Fruit fly (Drosophila melanogaster): ENCODE results near the gene CG42354.

Gene CG42354

dm6 chrX:16102338-16103218 lies 2.2 kb downstream of the CG42354 start (continued):
- TF ChIP-seq Hr51 (GFP tag; optimal IDR thresholded peaks at IDR 0.05) (peak in 1 of 2 experiments; percentile 11), prd (optimal IDR thresholded peaks at IDR 0.05) (no peak), prd (GFP tag; IDR thresholded peaks at IDR 0.05) (no peak), CG10462 (GFP tag; optimal IDR thresholded peaks at IDR 0.05) (no peak), vvl (GFP tag; IDR thresholded peaks at IDR 0.05) (0 out of 2 replicates have a peak, but pooled peaks have one; percentile 13), CG4328 (GFP tag; optimal IDR thresholded peaks at IDR 0.05) (no peak), CG11456 (GFP tag; IDR thresholded peaks at IDR 0.05) (no peak), schlank (tag; optimal IDR thresholded peaks at IDR 0.05) (peak; percentile 14), Camta (GFP tag; optimal IDR thresholded peaks at IDR 0.05) (no peak), CG32532 (GFP tag; IDR thresholded peaks at IDR 0.05) (peak; percentile 42; the same call in 1 of the 2 replicates), Nf-YC (tag; optimal IDR thresholded peaks at IDR 0.05) (no peak), stc (GFP tag; IDR thresholded peaks at IDR 0.05) (0 out of 2 replicates have a peak, but pooled peaks have one; percentile 11), pho (GFP tag; optimal IDR thresholded peaks at IDR 0.05) (peak; percentile 0), CG10366 (GFP tag; IDR thresholded peaks at IDR 0.05) (peak; percentile 15; the same call in 1 of the 2 replicates), ind (GFP tag; optimal IDR thresholded peaks at IDR 0.05) (peak; percentile 14), gt (GFP tag; IDR thresholded peaks at IDR 0.05) (no peak), sisA (GFP tag; IDR thresholded peaks at IDR 0.05) (no peak), Hmr (GFP tag; optimal IDR thresholded peaks at IDR 0.05) (peak; percentile 50), CoRest (tag; optimal IDR thresholded peaks at IDR 0.05) (peak; percentile 17), zfh2 (GFP tag; optimal IDR thresholded peaks at IDR 0.05) (peak; percentile 38), lola (GFP tag; optimal IDR thresholded peaks at IDR 0.05) (no peak), cg (GFP tag; optimal IDR thresholded peaks at IDR 0.05) (peak; percentile 6), bcd (GFP tag; optimal IDR thresholded peaks at IDR 0.05) (peak; percentile 28), Med (GFP tag) (peak; percentile 86), lbe (GFP tag; optimal IDR thresholded peaks at IDR 0.05) (peak; percentile 30), Ada2b (GFP tag; IDR thresholded peaks at IDR 0.05) (0 out of 2 replicates have a peak, but pooled peaks have one; percentile 7), tna (GFP tag; IDR thresholded peaks at IDR 0.05; ENCODE audit: partially characterized antibody) (no peak), CG2678 (tag; optimal IDR thresholded peaks at IDR 0.05) (peak; percentile 60), CG7556 (GFP tag; optimal IDR thresholded peaks at IDR 0.05) (peak; percentile 23), CG12659 (GFP tag; optimal IDR thresholded peaks at IDR 0.05) (peak; percentile 6), gem (tag; optimal IDR thresholded peaks at IDR 0.05) (peak; percentile 47), grau (tag; optimal IDR thresholded peaks at IDR 0.05) (peak; percentile 45), CG10654 (GFP tag; optimal IDR thresholded peaks at IDR 0.05) (no peak), gcm2 (GFP tag; optimal IDR thresholded peaks at IDR 0.05) (peak; percentile 26), CG15011 (GFP tag; optimal IDR thresholded peaks at IDR 0.05) (no peak), CG3847 (GFP tag; IDR thresholded peaks at IDR 0.05) (0 out of 2 replicates have a peak, but pooled peaks have one; percentile 23), sob (GFP tag; IDR thresholded peaks at IDR 0.05) (0 out of 2 replicates have a peak, but pooled peaks have one; percentile 31), CG9932 (GFP tag; IDR thresholded peaks at IDR 0.05) (peak; percentile 40; the same call in 1 of the 2 replicates), CG2129 (GFP tag; IDR thresholded peaks at IDR 0.05; ENCODE audit: partially characterized antibody) (no peak), ham (GFP tag; IDR thresholded peaks at IDR 0.05) (no peak), CG18599 (GFP tag; optimal IDR thresholded peaks at IDR 0.05) (peak; percentile 49), D19A (tag; optimal IDR thresholded peaks at IDR 0.05) (peak; percentile 76), exex (tag; optimal IDR thresholded peaks at IDR 0.05) (peak; percentile 50), Meics (GFP tag; optimal IDR thresholded peaks at IDR 0.05) (peak; percentile 63), CG8290 (GFP tag; optimal IDR thresholded peaks at IDR 0.05) (no peak), CG8290 (tag; optimal IDR thresholded peaks at IDR 0.05) (peak in 1 of 2 experiments; percentile 38), lab (GFP tag; optimal IDR thresholded peaks at IDR 0.05) (peak; percentile 45), Chrac-16 (GFP tag; optimal IDR thresholded peaks at IDR 0.05) (peak; percentile 14)
